Fruit fly (Drosophila melanogaster) whole organism, embryonic: ENCODE data around the gene Cpn.

ENCODE experiments used
- Atf6 ChIP-seq: fragments of 200-800 bp; sonication (Bioruptor generic); IDR thresholded peaks from 2 replicates; pipeline ENCODE4 v1.3.6; 2022; ENCODE audit warnings: missing biosample characterization, missing genetic modification characterization
- BtbVII ChIP-seq: fragments of 200-800 bp; sonication (Bioruptor generic); optimal IDR thresholded peaks from 3 replicates; lab custom pipeline; 2017; ENCODE audit warnings: missing biosample characterization, mild to moderate bottlenecking, missing genetic modification characterization
- CG10209 ChIP-seq: fragments of 200-800 bp; sonication (Bioruptor generic); optimal IDR thresholded peaks from 3 replicates; lab custom pipeline; 2017; ENCODE audit warnings: missing biosample characterization, mild to moderate bottlenecking, missing genetic modification characterization, missing genetic modification reagents
- CG12071 ChIP-seq: fragments of 200-800 bp; sonication (Bioruptor generic); optimal IDR thresholded peaks from 3 replicates; lab custom pipeline; 2018; ENCODE audit warnings: missing biosample characterization, mild to moderate bottlenecking, missing genetic modification characterization
- CG15479 ChIP-seq: fragments of 200-800 bp; sonication (Bioruptor generic); optimal IDR thresholded peaks from 3 replicates; lab custom pipeline; 2019; ENCODE audit warnings: missing biosample characterization, mild to moderate bottlenecking, missing genetic modification characterization, moderate library complexity
- CG15696 ChIP-seq: fragments of 200-800 bp; sonication (Bioruptor generic); optimal IDR thresholded peaks from 2 replicates; lab custom pipeline; 2019; ENCODE audit warnings: missing biosample characterization, mild to moderate bottlenecking, missing genetic modification characterization, moderate library complexity
- CG18599 ChIP-seq: fragments of 200-800 bp; sonication (Bioruptor generic); optimal IDR thresholded peaks from 3 replicates; lab custom pipeline; 2017; ENCODE audit warnings: missing biosample characterization, missing genetic modification characterization, mild to moderate bottlenecking, moderate library complexity, missing genetic modification reagents
- CG7556 ChIP-seq: fragments of 200-800 bp; sonication (Bioruptor generic); optimal IDR thresholded peaks from 2 replicates; lab custom pipeline; 2017; ENCODE audit warnings: missing biosample characterization, mild to moderate bottlenecking, missing genetic modification characterization
- CG7987 ChIP-seq: fragments of 200-800 bp; sonication (Bioruptor generic); optimal IDR thresholded peaks from 2 replicates; lab custom pipeline; 2018; ENCODE audit warnings: missing biosample characterization, mild to moderate bottlenecking, missing genetic modification characterization, moderate library complexity
- CG9727 ChIP-seq: fragments of 200-800 bp; sonication (Bioruptor generic); optimal IDR thresholded peaks from 3 replicates; lab custom pipeline; 2017; ENCODE audit warnings: missing biosample characterization, mild to moderate bottlenecking, missing genetic modification characterization
- Hmr ChIP-seq: fragments of 200-800 bp; sonication (Bioruptor generic); optimal IDR thresholded peaks from 3 replicates; lab custom pipeline; 2017; ENCODE audit warnings: mild to moderate bottlenecking, missing biosample characterization, missing genetic modification reagents, missing genetic modification characterization
- Trl ChIP-seq, 3 experiments: fragments of >200 bp in 2 of 3; fragments of 200-800 bp in 1 of 3; sonication (Bioruptor generic) in 1 of 3; optimal IDR thresholded peaks; 2 replicates in 1 of 3; 3 replicates in 2 of 3; lab custom pipeline; 2016 to 2017; ENCODE audit warnings: missing biosample characterization in 1 of 3, missing genetic modification characterization in 1 of 3
- ac ChIP-seq: fragments of 200-800 bp; sonication (Bioruptor generic); optimal IDR thresholded peaks from 3 replicates; lab custom pipeline; 2017; ENCODE audit warnings: missing biosample characterization, mild to moderate bottlenecking, missing genetic modification characterization
- cas ChIP-seq: fragments of 200-800 bp; sonication (Bioruptor generic); IDR thresholded peaks from 2 replicates; pipeline ENCODE4 v1.3.6; 2022; ENCODE audit warnings: missing biosample characterization, missing genetic modification characterization
- caup ChIP-seq: fragments of 200-800 bp; sonication (Bioruptor generic); optimal IDR thresholded peaks from 3 replicates; lab custom pipeline; 2017; ENCODE audit warnings: missing biosample characterization, mild to moderate bottlenecking, missing genetic modification characterization, moderate library complexity; ENCODE audit not compliant: severe bottlenecking
- fd102C ChIP-seq: fragments of 200-800 bp; sonication (Bioruptor generic); optimal IDR thresholded peaks from 2 replicates; lab custom pipeline; 2018; ENCODE audit warnings: missing biosample characterization, mild to moderate bottlenecking, missing genetic modification characterization, moderate library complexity
- gem ChIP-seq: fragments of 200-800 bp; sonication (Bioruptor generic); optimal IDR thresholded peaks from 2 replicates; lab custom pipeline; 2019; ENCODE audit warnings: missing biosample characterization, mild to moderate bottlenecking, missing genetic modification characterization, moderate library complexity
- gsb-n ChIP-seq: fragments of 200-800 bp; sonication (Bioruptor generic); optimal IDR thresholded peaks from 3 replicates; lab custom pipeline; 2018; ENCODE audit warnings: missing biosample characterization, mild to moderate bottlenecking, missing genetic modification characterization
- lab ChIP-seq: fragments of 200-800 bp; sonication (Bioruptor generic); optimal IDR thresholded peaks from 3 replicates; lab custom pipeline; 2017; ENCODE audit warnings: missing biosample characterization, missing genetic modification characterization, mild to moderate bottlenecking, moderate library complexity, missing genetic modification reagents
- pfk ChIP-seq: fragments of 200-800 bp; sonication (Bioruptor generic); optimal IDR thresholded peaks from 2 replicates; lab custom pipeline; 2018; ENCODE audit warnings: missing biosample characterization, mild to moderate bottlenecking, missing genetic modification characterization, moderate library complexity
- prd ChIP-seq, 3 experiments: fragments of >200 bp in 2 of 3; fragments of 200-800 bp in 1 of 3; sonication (Bioruptor generic) in 1 of 3; optimal IDR thresholded peaks in 2 of 3; IDR thresholded peaks in 1 of 3; 2 replicates in 2 of 3; 3 replicates in 1 of 3; pipeline versions ENCODE4 v1.3.6 to Lab custom; 2017 to 2022; ENCODE audit warnings: missing biosample characterization in 1 of 3, missing genetic modification characterization in 1 of 3
- sens ChIP-seq: fragments of 200-800 bp; sonication (Bioruptor generic); peaks from one replicate; lab custom pipeline; 2016; ENCODE audit warnings: missing biosample characterization, missing genetic modification characterization
- tll ChIP-seq, 2 experiments: fragments of 200-800 bp in 1 of 2; fragments of >200 bp in 1 of 2; sonication (Bioruptor generic) in 1 of 2; optimal IDR thresholded peaks; 2 replicates each; lab custom pipeline; 2017 to 2019; ENCODE audit warnings: missing biosample characterization in 2 of 2, missing genetic modification characterization in 2 of 2, mild to moderate bottlenecking in 1 of 2, moderate library complexity in 1 of 2

Cpn gene

DNA sequence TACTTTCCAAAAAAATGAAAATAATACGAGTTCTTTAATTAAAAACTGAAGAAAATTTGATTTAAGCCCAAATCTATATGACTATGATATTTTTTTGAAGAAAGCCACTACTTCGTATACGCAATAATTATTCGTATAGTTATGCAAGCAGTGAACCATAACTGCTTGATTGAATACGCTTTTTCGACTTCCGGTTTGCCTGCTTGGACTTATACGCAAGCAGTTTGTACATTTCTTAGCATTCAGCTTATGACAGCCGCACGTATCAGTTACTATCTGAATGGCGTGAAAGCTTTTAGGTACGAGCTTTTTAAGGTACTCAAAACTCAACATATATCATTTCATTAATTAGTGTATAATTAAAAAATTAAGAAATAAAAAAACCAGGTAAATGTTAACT is 44.8 kb downstream of the Cpn start (continued):
- TF ChIP-seq CG12071 (GFP tag; lab: Kevin White, UChicago) (peak; percentile 75), CG7987 (peak; percentile 93)

DNA sequence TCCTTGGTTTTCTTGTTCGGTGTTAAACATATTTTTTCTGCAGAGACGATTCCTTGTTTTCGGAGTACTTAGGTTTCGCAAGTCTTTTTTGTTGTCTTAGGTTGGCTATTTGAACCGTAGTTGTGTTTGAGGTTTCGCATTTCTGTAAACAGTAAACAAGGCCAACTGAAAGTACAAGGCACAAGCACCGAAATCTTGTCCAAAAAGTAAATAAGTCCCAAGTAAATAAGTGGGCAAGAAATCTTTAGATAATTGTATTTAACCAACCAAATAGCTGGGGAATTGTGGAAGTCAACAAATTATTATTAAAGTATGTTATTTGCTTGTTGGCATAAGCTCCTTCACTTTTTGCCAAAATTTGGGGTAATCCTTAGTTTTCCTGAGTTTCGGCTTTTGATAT is 52.3 kb downstream of the Cpn start:
- peak; percentile 22 for TF ChIP-seq lab (GFP tag; lab: Kevin White, UChicago)
- TF ChIP-seq gem, result peak; percentile 16
- peak; percentile 36 for TF ChIP-seq CG18599 (GFP tag; lab: Kevin White, UChicago)
- peak; percentile 75 for TF ChIP-seq CG15696 (tag; lab: Kevin White, UChicago)
- TF ChIP-seq prd (optimal IDR thresholded peaks at IDR 0.05; lab: Kevin White, UChicago), result no peak
- TF ChIP-seq prd (GFP tag; IDR thresholded peaks at IDR 0.05; lab: Robert Waterston, UW), result peak; percentile 24; the same call in 1 of the 3 replicates
- peak; percentile 19 for TF ChIP-seq CG10209 (GFP tag; lab: Kevin White, UChicago)
- TF ChIP-seq cas (GFP tag; lab: Robert Waterston, UW), result no peak
- TF ChIP-seq fd102C (GFP tag; lab: Kevin White, UChicago), result peak; percentile 89
- TF ChIP-seq CG15479, result peak; percentile 38
- no peak for TF ChIP-seq BtbVII (GFP tag; lab: Kevin White, UChicago)
- TF ChIP-seq Trl (optimal IDR thresholded peaks at IDR 0.05; lab: Kevin White, UChicago), result no peak
- peak; percentile 16 for TF ChIP-seq Trl (GFP tag; optimal IDR thresholded peaks at IDR 0.05; lab: Kevin White, UChicago)
- TF ChIP-seq Atf6 (GFP tag; lab: Robert Waterston, UW), result no peak
- TF ChIP-seq sens, result peak; percentile 82
- TF ChIP-seq CG7556 (GFP tag; lab: Kevin White, UChicago), result no peak
- TF ChIP-seq pfk (GFP tag; lab: Kevin White, UChicago), result no peak
- no peak for TF ChIP-seq gsb-n (tag; lab: Kevin White, UChicago)
- TF ChIP-seq CG9727, result peak; percentile 39
- peak; percentile 19 for TF ChIP-seq Hmr
- TF ChIP-seq tll (GFP tag; optimal IDR thresholded peaks at IDR 0.05; lab: Kevin White, UChicago), result peak in 1 of 2 experiments; percentile 18
- TF ChIP-seq caup, result no peak
- TF ChIP-seq ac (GFP tag; lab: Kevin White, UChicago), result peak; percentile 33
